Worm (Caenorhabditis elegans): ENCODE results near the gene ZK945.8.

ZK945.8 gene

DNA sequence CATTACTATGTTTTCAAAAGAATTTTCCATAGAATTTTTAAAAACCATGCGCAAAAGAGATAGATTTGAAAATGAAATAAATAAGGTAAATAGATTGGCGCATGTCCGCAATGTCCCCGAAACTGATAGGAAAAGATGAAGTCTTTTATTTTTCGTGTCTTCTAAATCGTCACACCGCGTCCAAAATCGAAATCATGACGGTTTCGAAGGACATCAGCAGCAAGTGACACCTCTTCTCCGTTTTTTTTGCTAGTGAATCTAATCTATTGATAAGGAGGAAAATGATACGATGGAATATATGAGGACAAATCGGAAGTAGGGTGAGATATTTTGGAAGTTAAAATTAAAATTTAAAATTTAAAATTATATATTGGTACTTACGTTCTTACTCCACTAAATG lies 34.5 kb upstream of the ZK945.8 start:
- TF ChIP-seq snpc-4 (tag; optimal IDR thresholded peaks at IDR 0.05) (no peak), hlh-30 (tag; optimal IDR thresholded peaks at IDR 0.05; ENCODE audit: insufficient read depth) (peak; percentile 10), ZK546.5 (tag; optimal IDR thresholded peaks at IDR 0.05) (no peak), sdz-12 (GFP tag; optimal IDR thresholded peaks at IDR 0.05) (no peak), lir-3 (tag; optimal IDR thresholded peaks at IDR 0.05) (no peak), duxl-1 (tag; optimal IDR thresholded peaks at IDR 0.05; ENCODE audit: poor library complexity) (no peak), F37D6.2 (tag; optimal IDR thresholded peaks at IDR 0.05) (no peak), Y105C5A.15 (GFP tag; IDR thresholded peaks at IDR 0.05) (no peak), F26F4.8 (GFP tag; conservative IDR thresholded peaks at IDR 0.05) (no peak), nhr-28 (tag; optimal IDR thresholded peaks at IDR 0.05) (peak; percentile 48), F44E2.7 (GFP tag; IDR thresholded peaks at IDR 0.05) (no peak), pha-4 (GFP tag; IDR thresholded peaks at IDR 0.05) (no peak), pha-4 (tag; optimal IDR thresholded peaks at IDR 0.05) (no peak), T26A8.4 (GFP tag; IDR thresholded peaks at IDR 0.05) (no peak), rbr-2 (tag; optimal IDR thresholded peaks at IDR 0.05) (no peak), daf-19 (GFP tag; conservative IDR thresholded peaks at IDR 0.05) (no peak)

DNA sequence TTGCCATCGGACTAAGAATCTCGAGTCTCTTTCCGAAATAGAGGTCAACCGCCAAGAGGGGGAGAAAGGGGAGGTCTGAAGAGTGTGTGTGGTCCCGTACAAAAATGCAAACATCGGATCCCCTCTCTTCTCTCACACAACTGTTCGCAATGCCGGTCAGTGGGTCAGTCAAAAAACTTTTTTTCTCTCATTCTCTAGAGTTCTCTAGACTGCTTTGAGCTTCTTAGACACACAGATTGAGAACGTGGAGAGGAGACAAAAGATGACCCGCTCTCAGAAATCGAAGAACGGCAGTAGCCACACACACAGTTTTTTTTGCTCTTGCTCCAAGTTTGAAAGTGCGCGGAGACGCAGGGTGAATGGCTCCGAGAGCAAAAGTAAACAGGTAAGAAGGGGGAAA lies 32.7 kb upstream of the ZK945.8 start:
- TF ChIP-seq zag-1 (tag; optimal IDR thresholded peaks at IDR 0.05) (no peak), set-16 (GFP tag; IDR thresholded peaks at IDR 0.05) (peak; percentile 12; the same call in 1 of the 2 replicates), rbr-2 (tag; optimal IDR thresholded peaks at IDR 0.05) (peak; percentile 2), madf-5 (GFP tag; IDR thresholded peaks at IDR 0.05) (no peak), aha-1 (tag) (peak; percentile 24), pha-4 (GFP tag; IDR thresholded peaks at IDR 0.05) (no peak), pha-4 (tag; optimal IDR thresholded peaks at IDR 0.05) (peak; percentile 10), Y48G9A.11 (GFP tag; IDR thresholded peaks at IDR 0.05) (no peak), fos-1 (tag; optimal IDR thresholded peaks at IDR 0.05) (no peak), F10B5.3 (tag; optimal IDR thresholded peaks at IDR 0.05) (no peak), unc-62 (GFP tag; optimal IDR thresholded peaks at IDR 0.05 in 1 of 2) (peak in 1 of 2 experiments; percentile 87), unc-62 (tag; optimal IDR thresholded peaks at IDR 0.05) (no peak), madf-9 (GFP tag; conservative IDR thresholded peaks at IDR 0.05) (no peak), nhr-42 (GFP tag; IDR thresholded peaks at IDR 0.05) (no peak), lsy-2 (tag; optimal IDR thresholded peaks at IDR 0.05) (no peak), Y75B8A.6 (GFP tag; IDR thresholded peaks at IDR 0.05) (no peak)

- TF ChIP-seq unc-62 (GFP tag; optimal IDR thresholded peaks at IDR 0.05 in 1 of 2): peak in 1 of 2 experiments; percentile 35
- TF ChIP-seq unc-62 (tag; optimal IDR thresholded peaks at IDR 0.05): no peak
- TF ChIP-seq saeg-2 (GFP tag; IDR thresholded peaks at IDR 0.05): no peak
- TF ChIP-seq madf-9 (GFP tag; conservative IDR thresholded peaks at IDR 0.05): no peak
- TF ChIP-seq nhr-48 (tag; optimal IDR thresholded peaks at IDR 0.05): no peak
- no peak for TF ChIP-seq duxl-1 (tag; optimal IDR thresholded peaks at IDR 0.05; ENCODE audit: poor library complexity)
- TF ChIP-seq aha-1 (tag): no peak
- no peak for TF ChIP-seq tag-97 (GFP tag; IDR thresholded peaks at IDR 0.05)
- TF ChIP-seq ZK546.5 (tag; optimal IDR thresholded peaks at IDR 0.05): no peak
These were observed 24.0 kb upstream of the ZK945.8 start for ce11 chrII:10084482-10084881.

ce11 chrII:10093120-10093519 lies 15.3 kb upstream of the ZK945.8 start:
- TF ChIP-seq T26A8.4 (GFP tag; IDR thresholded peaks at IDR 0.05) (no peak), lin-39 (tag; optimal IDR thresholded peaks at IDR 0.05) (no peak), unc-62 (GFP tag; optimal IDR thresholded peaks at IDR 0.05 in 1 of 2) (peak in 1 of 2 experiments; percentile 94), unc-62 (tag; optimal IDR thresholded peaks at IDR 0.05) (no peak)

- TF ChIP-seq daf-16 (GFP tag; optimal IDR thresholded peaks at IDR 0.05): no peak
- peak; percentile 55 for TF ChIP-seq daf-16 (tag; optimal IDR thresholded peaks at IDR 0.05)
- TF ChIP-seq mxl-2 (GFP tag; conservative IDR thresholded peaks at IDR 0.05): no peak
- no peak for TF ChIP-seq daf-8 (GFP tag; IDR thresholded peaks at IDR 0.05)
- TF ChIP-seq hlh-11 (tag; optimal IDR thresholded peaks at IDR 0.05): peak; percentile 44
- peak in 1 of 2 experiments; percentile 55 for TF ChIP-seq unc-62 (GFP tag; optimal IDR thresholded peaks at IDR 0.05 in 1 of 2)
- TF ChIP-seq unc-62 (tag; optimal IDR thresholded peaks at IDR 0.05): no peak
- TF ChIP-seq nhr-111 (GFP tag; optimal IDR thresholded peaks at IDR 0.05): no peak
- no peak for TF ChIP-seq nhr-10 (tag; optimal IDR thresholded peaks at IDR 0.05)
- TF ChIP-seq daf-12 (tag; optimal IDR thresholded peaks at IDR 0.05): no peak
- peak; percentile 66 for TF ChIP-seq nhr-28 (tag; optimal IDR thresholded peaks at IDR 0.05)
- TF ChIP-seq pqm-1 (tag; optimal IDR thresholded peaks at IDR 0.05): peak; percentile 89
These were observed 14.1 kb upstream of the ZK945.8 start, which contains the start of gene lact-2 for ce11 chrII:10094190-10094923. Gene lact-2, plus strand, starts transcription at chrII:10094873.

Data from whole organism, L4 larva.